Fruit fly (Drosophila melanogaster) whole organism, pupa: ENCODE measurements around the gene CG13101.

Source experiments
- CG10348 ChIP-seq: fragments of 200-800 bp; sonication (Bioruptor generic); IDR thresholded peaks from 2 replicates; pipeline ENCODE4 v1.3.6; 2022; ENCODE audit warnings: missing biosample characterization, missing genetic modification characterization
- CG12605 ChIP-seq: fragments of 200-800 bp; sonication (Bioruptor generic); IDR thresholded peaks from 2 replicates; pipeline ENCODE4 v1.3.6; 2022; ENCODE audit warnings: missing biosample characterization, missing genetic modification characterization
- CG13204 ChIP-seq: fragments of 200-800 bp; sonication (Bioruptor generic); optimal IDR thresholded peaks from 2 replicates; lab custom pipeline; 2018; ENCODE audit warnings: missing biosample characterization, mild to moderate bottlenecking, missing genetic modification characterization, moderate library complexity
- CG17806 ChIP-seq: fragments of 200-800 bp; sonication (Bioruptor generic); optimal IDR thresholded peaks from 2 replicates; lab custom pipeline; 2018; ENCODE audit warnings: missing biosample characterization, mild to moderate bottlenecking, missing genetic modification characterization, moderate library complexity
- CG8159 ChIP-seq: fragments of 200-800 bp; sonication (Bioruptor generic); optimal IDR thresholded peaks from 3 replicates; lab custom pipeline; 2018; ENCODE audit warnings: missing biosample characterization, mild to moderate bottlenecking, missing genetic modification characterization, moderate library complexity
- D1 ChIP-seq: fragments of 200-800 bp; sonication (Bioruptor generic); optimal IDR thresholded peaks from 2 replicates; lab custom pipeline; 2018; ENCODE audit warnings: missing biosample characterization, mild to moderate bottlenecking, missing genetic modification characterization, moderate library complexity
- EcR ChIP-seq: fragments of 200-800 bp; sonication (Bioruptor generic); optimal IDR thresholded peaks from 3 replicates; lab custom pipeline; 2019; ENCODE audit warnings: missing biosample characterization, missing genetic modification characterization, mild to moderate bottlenecking, moderate library complexity, missing genetic modification reagents
- Ets98B ChIP-seq: fragments of 200-800 bp; sonication (Bioruptor generic); IDR thresholded peaks from 2 replicates; pipeline ENCODE4 v1.3.6; 2022; ENCODE audit warnings: missing biosample characterization, missing genetic modification characterization
- fd96Ca ChIP-seq: fragments of 200-800 bp; sonication (Bioruptor generic); IDR thresholded peaks from 3 replicates; pipeline ENCODE4 v1.3.6; 2022; ENCODE audit warnings: missing biosample characterization, missing genetic modification characterization
- rn ChIP-seq: fragments of 200-800 bp; sonication (Bioruptor generic); IDR thresholded peaks from 2 replicates; pipeline ENCODE4 v1.3.6; 2022; ENCODE audit warnings: missing biosample characterization, missing genetic modification characterization

DNA sequence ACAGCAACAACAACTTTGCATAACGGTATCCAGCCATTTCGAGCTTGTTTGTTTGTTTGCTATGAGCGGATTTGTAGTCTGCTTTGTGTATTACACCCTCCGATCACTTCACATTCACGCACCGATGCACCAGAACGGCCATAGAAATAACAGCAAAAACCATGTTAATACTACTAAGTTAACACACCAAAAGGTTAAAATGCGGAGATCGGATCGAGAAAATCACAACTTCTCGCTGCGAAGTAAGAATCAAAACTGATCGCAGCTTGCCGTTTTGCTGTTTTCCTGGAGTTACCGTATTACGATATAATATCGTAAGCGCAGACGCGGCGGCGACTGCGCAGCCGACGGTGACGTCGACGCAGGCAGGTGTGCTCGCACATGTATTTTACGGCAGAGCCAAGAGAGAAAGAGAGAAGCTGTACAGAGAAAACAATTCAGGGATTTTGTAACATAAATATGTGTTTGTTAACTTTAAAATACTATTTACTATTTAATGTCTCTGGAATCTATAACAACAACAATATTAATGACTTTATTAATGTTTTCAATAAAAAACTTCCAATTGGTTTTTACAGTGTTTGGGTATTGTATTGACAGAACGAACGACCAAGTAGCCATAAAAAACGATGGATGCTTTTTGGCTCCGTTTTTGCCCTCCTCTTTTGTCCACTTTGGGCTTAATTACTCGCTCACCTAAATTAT lies at the start of gene CG13101:
- no peak for TF ChIP-seq EcR (GFP tag; lab: Kevin White, UChicago)
- TF ChIP-seq CG17806 (tag; lab: Kevin White, UChicago): peak; percentile 93
- peak; percentile 89 for TF ChIP-seq fd96Ca (GFP tag; lab: Robert Waterston, UW)
- TF ChIP-seq CG12605 (GFP tag; lab: Robert Waterston, UW): peak; percentile 98
- peak; percentile 96 for TF ChIP-seq rn (GFP tag; lab: Robert Waterston, UW)
- TF ChIP-seq CG13204 (GFP tag; lab: Kevin White, UChicago): peak; percentile 63
- peak; percentile 84; the same call in 1 of the 2 replicates for TF ChIP-seq CG10348 (GFP tag; lab: Robert Waterston, UW)
- peak; percentile 90 for TF ChIP-seq D1
- peak; percentile 93 for TF ChIP-seq CG8159
- TF ChIP-seq Ets98B (GFP tag; lab: Robert Waterston, UW): peak; percentile 96
